Fruit fly (Drosophila melanogaster) whole organism, wandering third instar larva: ENCODE data around the gene CG42249.

Experiments used
- Abd-B ChIP-seq: fragments of >200 bp; optimal IDR thresholded peaks from 2 replicates; lab custom pipeline; 2017; ENCODE audit warnings: missing biosample characterization, missing genetic modification characterization
- Dfd ChIP-seq: fragments of >200 bp; optimal IDR thresholded peaks from 2 replicates; lab custom pipeline; 2017; ENCODE audit warnings: missing biosample characterization, missing genetic modification characterization
- GATAd ChIP-seq: sonication (Bioruptor generic); optimal IDR thresholded peaks from 2 replicates; lab custom pipeline; 2016; ENCODE audit warnings: missing biosample characterization, missing genetic modification characterization
- HLH106 ChIP-seq: fragments of 200-800 bp; optimal IDR thresholded peaks from 3 replicates; lab custom pipeline; 2019; ENCODE audit warnings: missing biosample characterization, mild to moderate bottlenecking, missing genetic modification characterization, moderate library complexity
- Jra ChIP-seq: sonication (Bioruptor generic); optimal IDR thresholded peaks from 2 replicates; lab custom pipeline; 2016; ENCODE audit warnings: missing biosample characterization, missing genetic modification characterization
- OdsH ChIP-seq: fragments of 200-800 bp; sonication (Bioruptor generic); optimal IDR thresholded peaks from 2 replicates; lab custom pipeline; 2016; ENCODE audit warnings: missing biosample characterization, mild to moderate bottlenecking, missing genetic modification characterization
- Vsx2 ChIP-seq: fragments of 200-300, 225-300 bp; sonication (Bioruptor generic); optimal IDR thresholded peaks from 2 replicates; lab custom pipeline; 2018; ENCODE audit warnings: missing biosample characterization, missing genetic modification characterization; ENCODE audit not compliant: partially characterized antibody
- dmrt93B ChIP-seq: fragments of 200-800 bp; sonication (Bioruptor generic); optimal IDR thresholded peaks from 2 replicates; lab custom pipeline; 2018; ENCODE audit warnings: missing biosample characterization, mild to moderate bottlenecking, missing genetic modification characterization
- dsf ChIP-seq: sonication (Bioruptor generic); optimal IDR thresholded peaks from 2 replicates; lab custom pipeline; 2016; ENCODE audit warnings: missing biosample characterization, missing genetic modification characterization, borderline replicate concordance
- ey ChIP-seq: fragments of 200-800 bp; sonication (Bioruptor generic); optimal IDR thresholded peaks from 2 replicates; lab custom pipeline; 2016; ENCODE audit warnings: missing biosample characterization, missing genetic modification characterization
- fru ChIP-seq: fragments of 200-800 bp; sonication (Bioruptor generic); optimal IDR thresholded peaks from 3 replicates; lab custom pipeline; 2016; ENCODE audit warnings: missing biosample characterization, mild to moderate bottlenecking, missing genetic modification characterization
- jim ChIP-seq: fragments of 175-275, 200-325 bp; sonication (Bioruptor generic); optimal IDR thresholded peaks from 2 replicates; lab custom pipeline; 2016; ENCODE audit warnings: missing biosample characterization, mild to moderate bottlenecking, missing genetic modification characterization
- psq ChIP-seq: fragments of 200-800 bp; sonication (Bioruptor generic); optimal IDR thresholded peaks from 3 replicates; lab custom pipeline; 2017; ENCODE audit warnings: missing biosample characterization, mild to moderate bottlenecking, missing genetic modification characterization, moderate library complexity

DNA sequence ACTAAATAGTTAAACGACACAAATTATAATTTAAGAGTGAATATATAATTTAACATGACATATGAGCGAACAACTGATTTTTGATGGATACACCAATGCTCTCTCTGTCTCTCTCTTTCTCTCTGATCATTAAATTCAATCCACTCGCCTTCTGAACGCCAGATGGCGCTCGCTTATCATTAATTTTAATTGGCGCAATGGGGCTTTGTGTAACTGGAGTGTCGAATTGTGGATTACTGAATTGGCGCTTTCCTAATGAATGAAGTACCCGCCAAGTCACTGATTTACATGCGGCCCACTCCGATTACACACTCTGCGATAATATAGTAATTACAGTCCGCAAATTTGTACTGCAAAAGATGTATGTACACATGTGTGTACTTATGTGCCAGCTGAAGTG, 14.2 kb upstream of the CG42249 start:
- TF ChIP-seq psq = no peak
- TF ChIP-seq OdsH (GFP tag; lab: Kevin White, UChicago) = no peak
- TF ChIP-seq Jra = no peak
- no peak for TF ChIP-seq Abd-B (GFP tag; lab: Kevin White, UChicago)
- no peak for TF ChIP-seq dsf (GFP tag; lab: Kevin White, UChicago)
- TF ChIP-seq Dfd = no peak
- TF ChIP-seq jim (GFP tag; lab: Kevin White, UChicago) = no peak
- TF ChIP-seq fru = no peak
- TF ChIP-seq ey = no peak
- no peak for TF ChIP-seq GATAd (GFP tag; lab: Kevin White, UChicago)
- TF ChIP-seq HLH106 (tag; lab: Kevin White, UChicago) = no peak
- no peak for TF ChIP-seq dmrt93B (GFP tag; lab: Kevin White, UChicago)
- no peak for TF ChIP-seq Vsx2 (GFP tag; lab: Kevin White, UChicago)
